Worm (Caenorhabditis elegans): ENCODE results near the gene F41C3.8.

F41C3.8 gene

DNA sequence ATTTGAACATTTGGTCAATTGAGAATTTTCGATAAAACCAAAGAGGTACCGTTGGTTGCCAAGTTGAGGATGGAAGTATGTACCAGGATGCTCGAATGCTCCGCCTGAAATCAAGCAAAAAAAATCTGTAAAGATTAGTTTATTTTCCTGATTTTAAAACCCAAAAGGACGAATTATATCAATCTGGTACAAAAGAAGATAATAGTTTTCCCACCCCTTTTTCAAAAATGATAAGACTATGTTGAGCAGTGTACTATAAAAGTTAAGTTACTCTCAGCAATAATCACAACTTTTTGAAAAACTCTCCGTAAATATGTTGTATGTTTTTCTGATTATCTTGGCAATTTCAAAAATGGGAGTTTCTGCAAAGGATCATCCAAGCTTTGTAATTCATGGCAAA, 42.6 kb downstream of the F41C3.8 start, which contains the start of gene F26G1.3:
Gene F26G1.3, plus strand, starts transcription at position 301 of the 400 bp plus-strand sequence.
- no peak for TF ChIP-seq him-1 (tag; optimal IDR thresholded peaks at IDR 0.05)
- TF ChIP-seq W03F9.2 (tag; optimal IDR thresholded peaks at IDR 0.05): no peak
- TF ChIP-seq dao-5 (tag; optimal IDR thresholded peaks at IDR 0.05): no peak

DNA sequence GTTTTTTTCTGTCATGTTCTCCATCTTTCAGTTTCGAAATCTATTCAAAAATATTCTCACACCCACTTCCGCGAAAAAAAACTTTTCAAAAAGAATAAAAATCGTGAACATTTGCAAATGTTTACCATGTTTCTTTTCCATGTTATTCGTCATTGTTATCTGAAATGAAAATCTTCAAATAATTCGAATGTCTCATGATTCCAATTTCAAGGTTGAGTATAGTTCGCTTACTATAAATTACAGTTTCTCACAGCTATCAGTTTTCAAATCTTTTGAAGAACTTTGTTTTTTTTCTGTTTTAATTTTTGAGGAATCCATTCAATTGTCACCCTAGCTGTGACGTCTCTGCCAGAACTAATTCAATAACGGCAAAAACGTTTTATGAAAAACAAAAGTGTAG, 44.0 kb downstream of the F41C3.8 start:
- TF ChIP-seq W03F9.2 (tag; optimal IDR thresholded peaks at IDR 0.05) (no peak), dao-5 (tag; optimal IDR thresholded peaks at IDR 0.05) (no peak), him-1 (tag; optimal IDR thresholded peaks at IDR 0.05) (no peak)

DNA sequence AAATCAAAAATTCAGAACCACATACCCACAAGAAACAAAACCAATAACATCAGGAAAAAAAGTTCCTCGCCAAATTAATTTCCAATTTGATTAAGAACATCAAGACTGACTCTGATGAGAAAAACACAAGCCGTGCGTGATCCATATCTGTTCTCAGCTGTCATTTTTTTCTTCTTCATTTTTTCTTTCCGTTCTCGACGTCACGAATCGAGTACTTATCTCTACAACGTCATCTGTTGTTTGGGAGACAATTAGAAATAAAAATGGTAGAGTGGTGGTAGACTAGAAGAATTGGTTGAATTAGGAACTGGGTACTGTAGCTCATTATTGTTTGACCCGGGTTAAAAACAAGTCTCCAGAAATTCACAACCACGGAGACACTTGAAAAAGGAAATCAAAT, 45.2 kb downstream of the F41C3.8 start:
- TF ChIP-seq W03F9.2 (tag; optimal IDR thresholded peaks at IDR 0.05): no peak
- no peak for TF ChIP-seq him-1 (tag; optimal IDR thresholded peaks at IDR 0.05)
- TF ChIP-seq dao-5 (tag; optimal IDR thresholded peaks at IDR 0.05): no peak

DNA sequence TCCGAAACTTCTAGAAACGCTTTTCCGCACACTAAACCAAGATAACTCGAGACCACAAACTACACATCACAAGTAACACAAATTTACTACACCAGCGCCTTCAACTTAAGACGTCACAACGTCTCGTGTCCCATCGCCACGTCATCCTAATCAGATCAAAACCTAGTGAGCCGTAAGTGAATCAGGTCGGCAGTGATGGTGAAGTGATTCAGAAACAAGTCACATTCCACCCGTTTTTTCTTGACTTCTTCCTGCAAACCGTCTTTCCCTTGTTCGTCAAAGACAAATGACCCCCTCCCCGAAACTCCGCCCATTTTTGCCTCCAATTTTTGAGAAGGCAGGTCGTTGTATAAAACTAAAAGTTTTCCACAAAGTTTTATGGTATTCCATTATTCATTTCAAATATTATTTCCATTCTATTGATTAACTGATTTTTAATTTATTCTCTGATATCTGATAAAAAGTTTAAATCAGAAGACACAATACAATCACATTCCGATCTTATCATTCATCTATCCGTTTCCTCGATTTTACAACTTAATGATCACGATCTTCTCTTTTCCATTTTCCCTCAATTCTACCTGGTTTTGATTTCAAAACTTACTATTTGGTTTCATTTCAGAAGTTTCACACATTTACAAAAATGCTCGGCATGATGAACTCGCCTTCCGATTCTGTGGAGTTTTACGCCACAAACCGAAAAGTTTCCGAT, 46.9 kb downstream of the F41C3.8 start, which contains the start of gene F26G1.2:
Gene F26G1.2, plus strand, starts transcription at position 508 of the 712 bp plus-strand sequence.
- TF ChIP-seq dao-5 (tag; optimal IDR thresholded peaks at IDR 0.05): no peak
- TF ChIP-seq W03F9.2 (tag; optimal IDR thresholded peaks at IDR 0.05): no peak
- no peak for TF ChIP-seq him-1 (tag; optimal IDR thresholded peaks at IDR 0.05)

DNA sequence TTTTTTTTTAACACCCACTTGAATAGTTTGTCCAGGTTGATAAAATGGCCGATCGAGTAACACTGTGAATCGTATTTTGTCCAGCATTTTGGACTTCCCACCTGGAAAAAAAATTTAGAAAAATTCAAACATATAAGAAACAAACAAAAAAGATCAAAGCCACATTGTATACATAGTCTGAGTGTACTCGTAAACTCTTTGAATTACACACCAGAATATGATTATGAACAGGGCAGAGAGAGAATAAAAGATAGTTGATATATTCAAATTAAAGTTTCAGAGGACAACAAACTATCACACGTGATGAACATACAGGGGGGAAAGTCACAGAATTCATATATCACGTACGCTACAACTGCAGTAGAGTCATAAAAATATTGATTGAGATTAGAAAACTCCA, 50.4 kb downstream of the F41C3.8 start, which contains the start of gene ttm-2:
Gene ttm-2, minus strand, starts transcription at position 101 of the 400 bp plus-strand sequence.
- TF ChIP-seq W03F9.2 (tag; optimal IDR thresholded peaks at IDR 0.05) (no peak), him-1 (tag; optimal IDR thresholded peaks at IDR 0.05) (no peak)

DNA sequence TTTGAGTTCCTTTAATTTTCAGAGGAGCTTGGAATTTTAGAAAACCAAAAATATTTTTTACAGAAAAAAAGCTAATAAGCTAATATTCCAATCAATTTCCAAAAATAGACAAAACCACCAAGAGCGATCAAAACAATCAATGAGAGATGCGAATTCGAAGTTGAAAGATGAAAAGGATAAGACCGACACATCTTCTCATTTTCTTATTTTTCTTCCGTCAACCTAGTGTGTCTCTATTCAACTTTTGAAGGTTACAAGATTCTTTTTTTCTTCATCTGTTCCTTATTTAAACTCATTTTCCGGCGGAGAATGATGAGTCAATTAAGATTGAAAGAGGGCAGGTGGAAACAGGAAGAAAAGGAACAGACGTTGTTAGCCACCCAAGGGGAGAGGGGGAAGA, 51.8 kb downstream of the F41C3.8 start:
- TF ChIP-seq dao-5 (tag; optimal IDR thresholded peaks at IDR 0.05) (no peak), him-1 (tag; optimal IDR thresholded peaks at IDR 0.05) (no peak), W03F9.2 (tag; optimal IDR thresholded peaks at IDR 0.05) (no peak)
